Worm (Caenorhabditis elegans) whole organism, L4 larva: ENCODE results near the gene arle-14.

ENCODE experiments used
- ama-1 ChIP-seq: fragments of 150-350 bp; optimal IDR thresholded peaks from 2 replicates; lab custom pipeline; 2014; ENCODE audit warnings: inconsistent platforms, mixed read lengths
- attf-4 ChIP-seq: sonication (generic microtip); optimal IDR thresholded peaks from 3 replicates; lab custom pipeline; 2017; ENCODE audit warnings: missing biosample characterization, missing genetic modification characterization
- nhr-76 ChIP-seq: fragments of 150-350 bp; optimal IDR thresholded peaks from 2 replicates; lab custom pipeline; 2014; ENCODE audit warnings: missing biosample characterization, missing genetic modification characterization
- snpc-4 ChIP-seq: fragments of 150-350 bp; optimal IDR thresholded peaks from 2 replicates; lab custom pipeline; 2014; ENCODE audit warnings: missing biosample characterization, missing genetic modification characterization

- TF ChIP-seq attf-4 (tag; lab: Kevin White, UChicago) (no peak), snpc-4 (tag; lab: Kevin White, UChicago) (no peak), ama-1 (lab: Kevin White, UChicago) (no peak), nhr-76 (tag; lab: Kevin White, UChicago) (no peak)
These were observed 14.9 kb upstream of the arle-14 start, which contains the start of gene F54E7.9 for ce11 chrIII:5677790-5678189.
